Worm (Caenorhabditis elegans): Measurements from ENCODE around the gene sqv-8.

ce11 chrII:9652919-9653318, 6.1 kb downstream of the sqv-8 start, which contains the start of gene ZK1307.3:
- TF ChIP-seq snpc-3.4 (tag; optimal IDR thresholded peaks at IDR 0.05) (no peak), tbx-9 (tag; optimal IDR thresholded peaks at IDR 0.05; ENCODE audit: borderline replicate concordance) (no peak), lin-54 (GFP tag; optimal IDR thresholded peaks at IDR 0.05) (no peak), ztf-25 (GFP tag; IDR thresholded peaks at IDR 0.05) (no peak), ama-1 (optimal IDR thresholded peaks at IDR 0.05) (no peak), ama-1 (GFP tag; optimal IDR thresholded peaks at IDR 0.05) (no peak), unc-62 (GFP tag; optimal IDR thresholded peaks at IDR 0.05) (no peak)

Data from whole organism, young adult.